Fruit fly (Drosophila melanogaster) whole organism, pupa: ENCODE measurements around the gene Prx1.

ENCODE experiments used
- CG10348 ChIP-seq: fragments of 200-800 bp; sonication (Bioruptor generic); IDR thresholded peaks from 2 replicates; pipeline ENCODE4 v1.3.6; 2022; ENCODE audit warnings: missing biosample characterization, missing genetic modification characterization
- CG12605 ChIP-seq: fragments of 200-800 bp; sonication (Bioruptor generic); IDR thresholded peaks from 2 replicates; pipeline ENCODE4 v1.3.6; 2022; ENCODE audit warnings: missing biosample characterization, missing genetic modification characterization
- CG13204 ChIP-seq: fragments of 200-800 bp; sonication (Bioruptor generic); optimal IDR thresholded peaks from 2 replicates; lab custom pipeline; 2018; ENCODE audit warnings: missing biosample characterization, mild to moderate bottlenecking, missing genetic modification characterization, moderate library complexity
- CG14655 ChIP-seq: fragments of 200-800 bp; sonication (Bioruptor generic); optimal IDR thresholded peaks from 3 replicates; lab custom pipeline; 2017; ENCODE audit warnings: mild to moderate bottlenecking, missing biosample characterization, missing genetic modification reagents, missing genetic modification characterization
- CG15710 ChIP-seq: fragments of 200-800 bp; sonication (Bioruptor generic); optimal IDR thresholded peaks from 2 replicates; lab custom pipeline; 2018; ENCODE audit warnings: missing biosample characterization, mild to moderate bottlenecking, missing genetic modification characterization, moderate library complexity
- CG17806 ChIP-seq: fragments of 200-800 bp; sonication (Bioruptor generic); optimal IDR thresholded peaks from 2 replicates; lab custom pipeline; 2018; ENCODE audit warnings: missing biosample characterization, mild to moderate bottlenecking, missing genetic modification characterization, moderate library complexity
- CG32121 ChIP-seq: fragments of 200-800 bp; sonication (Bioruptor generic); IDR thresholded peaks from 2 replicates; pipeline ENCODE4 v1.3.6; 2022; ENCODE audit warnings: missing biosample characterization, missing genetic modification characterization
- CG34367 ChIP-seq: fragments of 200-800 bp; sonication (Bioruptor generic); optimal IDR thresholded peaks from 2 replicates; lab custom pipeline; 2018; ENCODE audit warnings: missing biosample characterization, mild to moderate bottlenecking, missing genetic modification characterization
- CG4496 ChIP-seq: fragments of 200-800 bp; sonication (Bioruptor generic); IDR thresholded peaks from 3 replicates; pipeline ENCODE4 v1.3.6; 2022; ENCODE audit warnings: missing biosample characterization, missing genetic modification characterization
- CG8159 ChIP-seq: fragments of 200-800 bp; sonication (Bioruptor generic); optimal IDR thresholded peaks from 3 replicates; lab custom pipeline; 2018; ENCODE audit warnings: missing biosample characterization, mild to moderate bottlenecking, missing genetic modification characterization, moderate library complexity
- CG8301 ChIP-seq: fragments of 200-800 bp; sonication (Bioruptor generic); optimal IDR thresholded peaks from 2 replicates; lab custom pipeline; 2018; ENCODE audit warnings: missing biosample characterization, mild to moderate bottlenecking, missing genetic modification characterization
- CG9948 ChIP-seq: fragments of 200-800 bp; sonication (Bioruptor generic); optimal IDR thresholded peaks from 2 replicates; lab custom pipeline; 2018; ENCODE audit warnings: missing biosample characterization, mild to moderate bottlenecking, missing genetic modification characterization, moderate library complexity
- D1 ChIP-seq: fragments of 200-800 bp; sonication (Bioruptor generic); optimal IDR thresholded peaks from 2 replicates; lab custom pipeline; 2018; ENCODE audit warnings: missing biosample characterization, mild to moderate bottlenecking, missing genetic modification characterization, moderate library complexity
- EcR ChIP-seq: fragments of 200-800 bp; sonication (Bioruptor generic); optimal IDR thresholded peaks from 3 replicates; lab custom pipeline; 2019; ENCODE audit warnings: missing biosample characterization, missing genetic modification characterization, mild to moderate bottlenecking, moderate library complexity, missing genetic modification reagents
- Ets98B ChIP-seq: fragments of 200-800 bp; sonication (Bioruptor generic); IDR thresholded peaks from 2 replicates; pipeline ENCODE4 v1.3.6; 2022; ENCODE audit warnings: missing biosample characterization, missing genetic modification characterization
- Pif1A ChIP-seq: fragments of 200-800 bp; sonication (Bioruptor generic); optimal IDR thresholded peaks from 3 replicates; lab custom pipeline; 2016; ENCODE audit warnings: missing biosample characterization, missing genetic modification characterization
- Pif1B ChIP-seq: fragments of 200-800 bp; sonication (Bioruptor generic); optimal IDR thresholded peaks from 3 replicates; lab custom pipeline; 2016; ENCODE audit warnings: missing biosample characterization, missing genetic modification characterization
- Snoo ChIP-seq: fragments of 200-800 bp; sonication (Bioruptor generic); optimal IDR thresholded peaks from 3 replicates; lab custom pipeline; 2017; ENCODE audit warnings: missing biosample characterization, mild to moderate bottlenecking, missing genetic modification characterization, inconsistent platforms
- fd96Ca ChIP-seq: fragments of 200-800 bp; sonication (Bioruptor generic); IDR thresholded peaks from 3 replicates; pipeline ENCODE4 v1.3.6; 2022; ENCODE audit warnings: missing biosample characterization, missing genetic modification characterization
- gl ChIP-seq: fragments of 200-800 bp; sonication (Bioruptor generic); optimal IDR thresholded peaks from 2 replicates; lab custom pipeline; 2018; ENCODE audit warnings: missing biosample characterization, mild to moderate bottlenecking, missing genetic modification characterization
- rn ChIP-seq: fragments of 200-800 bp; sonication (Bioruptor generic); IDR thresholded peaks from 2 replicates; pipeline ENCODE4 v1.3.6; 2022; ENCODE audit warnings: missing biosample characterization, missing genetic modification characterization

Gene Prx1

DNA sequence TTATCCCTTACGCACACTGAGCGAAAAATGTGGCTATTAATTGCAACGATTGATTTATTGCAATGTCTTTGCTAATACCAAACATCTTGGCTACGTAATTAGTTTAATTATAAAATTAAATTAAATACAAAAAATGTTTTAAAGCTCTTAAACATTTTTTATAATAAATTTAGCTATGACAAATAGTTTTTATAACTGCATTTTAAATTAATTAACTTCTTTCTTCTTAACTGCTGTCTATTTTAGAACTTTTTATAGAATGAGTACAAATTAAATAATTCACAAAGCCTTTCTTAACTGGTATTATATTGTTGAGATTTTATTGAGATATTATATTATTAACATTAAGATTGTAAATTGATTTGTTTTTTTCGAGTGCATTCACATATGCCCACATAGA is 32.8 kb upstream of the Prx1 start:
- no peak for TF ChIP-seq Ets98B (GFP tag; lab: Robert Waterston, UW)
- no peak for TF ChIP-seq CG13204
- TF ChIP-seq gl (tag; lab: Kevin White, UChicago), result no peak
- TF ChIP-seq CG32121 (GFP tag; lab: Robert Waterston, UW), result no peak
- TF ChIP-seq Snoo (tag; lab: Kevin White, UChicago), result no peak
- TF ChIP-seq CG4496 (GFP tag; lab: Robert Waterston, UW), result no peak
- TF ChIP-seq Pif1A (GFP tag; lab: Kevin White, UChicago), result no peak
- TF ChIP-seq rn (GFP tag; lab: Robert Waterston, UW), result no peak
- no peak for TF ChIP-seq CG10348
- TF ChIP-seq CG15710 (tag; lab: Kevin White, UChicago), result peak; percentile 58
- no peak for TF ChIP-seq fd96Ca (GFP tag; lab: Robert Waterston, UW)
- peak; percentile 11 for TF ChIP-seq CG17806 (tag; lab: Kevin White, UChicago)
- no peak for TF ChIP-seq Pif1B
- TF ChIP-seq D1 (tag; lab: Kevin White, UChicago), result peak; percentile 1
- peak; percentile 24 for TF ChIP-seq CG8159 (tag; lab: Kevin White, UChicago)
- TF ChIP-seq EcR (GFP tag; lab: Kevin White, UChicago), result no peak
- TF ChIP-seq CG12605 (GFP tag; lab: Robert Waterston, UW), result no peak
- TF ChIP-seq CG34367 (tag; lab: Kevin White, UChicago), result peak; percentile 7
- TF ChIP-seq CG8301 (tag; lab: Kevin White, UChicago), result no peak
- TF ChIP-seq CG14655 (GFP tag; lab: Kevin White, UChicago), result peak; percentile 30
- peak; percentile 39 for TF ChIP-seq CG9948 (tag; lab: Kevin White, UChicago)

DNA sequence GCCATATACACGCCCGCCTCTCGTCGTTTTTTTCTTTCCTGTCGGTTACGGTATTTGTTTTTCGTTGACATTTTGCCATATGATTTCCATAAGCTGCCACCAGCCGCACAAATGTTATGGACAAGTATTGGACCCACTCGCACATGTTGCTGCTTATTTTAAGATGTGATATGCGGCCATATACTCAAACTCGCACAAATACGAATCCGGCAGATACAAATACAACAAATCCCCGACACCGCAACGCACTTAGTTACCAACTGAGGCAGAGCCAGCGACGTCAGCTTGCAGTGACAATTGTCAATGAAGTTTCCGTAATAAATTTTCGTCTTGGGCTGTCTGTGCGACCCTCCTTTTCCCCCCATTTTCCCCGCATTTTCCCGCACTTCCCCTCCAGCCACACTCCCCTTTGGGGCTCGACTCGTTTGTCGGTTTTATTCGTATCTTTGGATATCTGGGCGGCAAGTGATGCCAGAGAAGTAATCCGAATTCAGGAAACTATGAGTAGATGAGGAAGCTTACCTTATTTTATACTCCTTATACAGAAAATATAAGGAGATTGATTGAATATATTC is 30.9 kb upstream of the Prx1 start:
- TF ChIP-seq fd96Ca (GFP tag; lab: Robert Waterston, UW) (0 out of 3 replicates have a peak, but pooled peaks have one; percentile 10), Pif1A (GFP tag; lab: Kevin White, UChicago) (no peak), CG32121 (GFP tag; lab: Robert Waterston, UW) (0 out of 2 replicates have a peak, but pooled peaks have one; percentile 8), Snoo (tag; lab: Kevin White, UChicago) (no peak)

DNA sequence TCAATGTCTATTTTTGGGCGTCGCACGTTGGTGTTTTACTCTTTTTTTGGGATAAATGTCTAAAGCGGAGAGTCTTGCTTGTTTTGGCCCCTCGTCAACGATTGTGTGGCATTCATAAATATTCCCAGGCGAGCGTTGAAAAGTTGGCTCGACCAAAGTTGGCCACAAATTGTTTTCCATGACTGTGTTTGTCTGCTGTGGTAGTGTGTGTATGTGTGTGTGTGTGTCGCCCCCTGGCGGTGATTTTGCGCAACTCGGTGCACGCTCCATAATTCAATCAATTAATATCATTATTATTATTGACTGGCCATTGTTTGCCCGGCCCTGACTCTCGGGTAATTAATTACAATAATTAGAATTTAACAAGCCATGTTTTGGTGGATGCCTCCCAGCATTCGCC is 29.0 kb upstream of the Prx1 start:
- TF ChIP-seq CG15710 (tag; lab: Kevin White, UChicago), result no peak
- 0 out of 3 replicates have a peak, but pooled peaks have one; percentile 30 for TF ChIP-seq fd96Ca (GFP tag; lab: Robert Waterston, UW)
- TF ChIP-seq rn (GFP tag; lab: Robert Waterston, UW), result no peak

DNA sequence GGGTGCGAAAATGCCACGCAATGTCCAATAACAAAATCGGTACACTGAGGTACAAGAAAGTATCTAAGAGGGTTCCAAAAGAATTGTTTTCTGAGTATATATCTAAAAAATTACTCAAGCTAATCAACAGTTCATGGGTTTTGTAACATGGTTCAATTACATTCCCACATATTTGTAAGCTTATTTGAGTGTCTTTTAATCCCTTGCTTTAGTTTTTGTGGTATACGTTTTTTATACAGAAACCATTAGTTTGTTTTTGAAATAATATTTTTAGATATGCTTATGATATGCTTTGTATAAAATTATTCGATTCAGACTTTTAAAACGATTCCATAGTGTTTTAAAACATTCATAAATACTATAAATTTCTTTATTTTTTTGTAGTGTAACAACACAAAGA is 26.8 kb upstream of the Prx1 start:
- TF ChIP-seq CG12605 (GFP tag; lab: Robert Waterston, UW), result no peak
- peak; percentile 25 for TF ChIP-seq CG8301 (tag; lab: Kevin White, UChicago)
- peak; percentile 58 for TF ChIP-seq CG15710 (tag; lab: Kevin White, UChicago)
- TF ChIP-seq D1 (tag; lab: Kevin White, UChicago), result peak; percentile 17
- peak; percentile 70 for TF ChIP-seq CG14655 (GFP tag; lab: Kevin White, UChicago)
- TF ChIP-seq Snoo (tag; lab: Kevin White, UChicago), result peak; percentile 38
- peak; percentile 26 for TF ChIP-seq CG34367 (tag; lab: Kevin White, UChicago)
- no peak for TF ChIP-seq EcR (GFP tag; lab: Kevin White, UChicago)
- TF ChIP-seq Pif1B, result peak; percentile 45
- TF ChIP-seq Pif1A (GFP tag; lab: Kevin White, UChicago), result peak; percentile 50
- TF ChIP-seq CG8159 (tag; lab: Kevin White, UChicago), result peak; percentile 60
- peak; percentile 56 for TF ChIP-seq CG17806 (tag; lab: Kevin White, UChicago)
- TF ChIP-seq CG13204, result no peak
- peak; percentile 72 for TF ChIP-seq CG9948 (tag; lab: Kevin White, UChicago)
- no peak for TF ChIP-seq gl (tag; lab: Kevin White, UChicago)

DNA sequence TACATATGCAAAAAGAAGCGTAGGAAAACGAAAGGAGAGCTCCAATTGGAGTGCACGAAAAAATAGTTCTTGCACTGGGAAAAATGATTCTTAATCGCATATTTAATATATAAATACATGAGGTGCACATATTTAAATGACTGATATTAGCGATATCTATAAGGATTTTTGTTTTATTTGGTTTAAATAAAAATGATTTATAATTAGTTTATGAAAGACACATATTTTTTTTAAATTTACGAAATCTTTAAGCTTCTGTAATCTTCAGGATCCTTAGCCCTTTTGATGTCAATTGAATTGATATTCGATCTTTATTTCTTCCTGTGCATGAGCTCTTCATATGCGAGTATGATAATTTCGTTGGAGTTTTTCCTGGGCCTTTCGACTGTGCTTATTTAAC is 19.9 kb upstream of the Prx1 start:
- TF ChIP-seq CG12605 (GFP tag; lab: Robert Waterston, UW), result no peak
- no peak for TF ChIP-seq gl (tag; lab: Kevin White, UChicago)
- TF ChIP-seq EcR (GFP tag; lab: Kevin White, UChicago), result no peak
- no peak for TF ChIP-seq rn (GFP tag; lab: Robert Waterston, UW)
- peak; percentile 51 for TF ChIP-seq D1 (tag; lab: Kevin White, UChicago)
- peak; percentile 36 for TF ChIP-seq Pif1B
- peak; percentile 27 for TF ChIP-seq CG15710 (tag; lab: Kevin White, UChicago)
- TF ChIP-seq CG14655 (GFP tag; lab: Kevin White, UChicago), result peak; percentile 79
- no peak for TF ChIP-seq CG4496 (GFP tag; lab: Robert Waterston, UW)
- peak; percentile 76 for TF ChIP-seq CG9948 (tag; lab: Kevin White, UChicago)
- TF ChIP-seq CG13204, result no peak
- peak; percentile 48 for TF ChIP-seq Pif1A (GFP tag; lab: Kevin White, UChicago)
- no peak for TF ChIP-seq CG32121 (GFP tag; lab: Robert Waterston, UW)
- TF ChIP-seq CG17806 (tag; lab: Kevin White, UChicago), result peak; percentile 24
- no peak for TF ChIP-seq CG34367 (tag; lab: Kevin White, UChicago)
- TF ChIP-seq fd96Ca (GFP tag; lab: Robert Waterston, UW), result no peak
- peak; percentile 67 for TF ChIP-seq CG8301 (tag; lab: Kevin White, UChicago)
- TF ChIP-seq CG10348, result no peak
- no peak for TF ChIP-seq Ets98B (GFP tag; lab: Robert Waterston, UW)
- peak; percentile 14 for TF ChIP-seq CG8159 (tag; lab: Kevin White, UChicago)
